Worm (Caenorhabditis elegans) whole organism, mixed stage, embryonic: ENCODE measurements around the gene cyc-2.2.

Source experiments
- ces-1 ChIP-seq: fragments of 150-350 bp; optimal IDR thresholded peaks from 2 replicates; lab custom pipeline; 2014; ENCODE audit warnings: missing biosample characterization, missing genetic modification reagents, missing genetic modification characterization
- elt-1 ChIP-seq: sonication (generic microtip); optimal IDR thresholded peaks from 2 replicates; lab custom pipeline; 2017; ENCODE audit warnings: missing genetic modification characterization, mild to moderate bottlenecking, missing compliant biosample characterization, antibody characterized with exemption, moderate library complexity, borderline replicate concordance; ENCODE audit not compliant: insufficient read depth
- lin-32 ChIP-seq: fragments of 200-800 bp; sonication (Bioruptor generic); optimal IDR thresholded peaks from 2 replicates; lab custom pipeline; 2018; ENCODE audit warnings: mild to moderate bottlenecking, missing genetic modification characterization, missing compliant biosample characterization
- lsy-2 ChIP-seq: fragments of 150-350 bp; optimal IDR thresholded peaks from 2 replicates; lab custom pipeline; 2014; ENCODE audit warnings: missing biosample characterization, missing genetic modification characterization
- nhr-12 ChIP-seq: fragments of 150-350 bp; optimal IDR thresholded peaks from 2 replicates; lab custom pipeline; 2014; ENCODE audit warnings: missing biosample characterization, missing genetic modification characterization
- pha-4 ChIP-seq: fragments of 150-350 bp; optimal IDR thresholded peaks from 2 replicates; lab custom pipeline; 2018; ENCODE audit warnings: missing biosample characterization, missing genetic modification reagents, missing genetic modification characterization
- unc-39 ChIP-seq: fragments of 150-350 bp; optimal IDR thresholded peaks from 2 replicates; lab custom pipeline; 2014; ENCODE audit warnings: missing biosample characterization, missing genetic modification characterization
- unc-62 ChIP-seq: fragments of 150-350 bp; optimal IDR thresholded peaks from 2 replicates; lab custom pipeline; 2014; ENCODE audit warnings: missing biosample characterization, missing genetic modification reagents, missing genetic modification characterization
- zip-8 ChIP-seq: fragments of 150-350 bp; optimal IDR thresholded peaks from 2 replicates; lab custom pipeline; 2014; ENCODE audit warnings: missing biosample characterization, missing genetic modification characterization
- ztf-11 ChIP-seq: fragments of 150-350 bp; optimal IDR thresholded peaks from 2 replicates; lab custom pipeline; 2014; ENCODE audit warnings: missing biosample characterization, missing genetic modification characterization

DNA sequence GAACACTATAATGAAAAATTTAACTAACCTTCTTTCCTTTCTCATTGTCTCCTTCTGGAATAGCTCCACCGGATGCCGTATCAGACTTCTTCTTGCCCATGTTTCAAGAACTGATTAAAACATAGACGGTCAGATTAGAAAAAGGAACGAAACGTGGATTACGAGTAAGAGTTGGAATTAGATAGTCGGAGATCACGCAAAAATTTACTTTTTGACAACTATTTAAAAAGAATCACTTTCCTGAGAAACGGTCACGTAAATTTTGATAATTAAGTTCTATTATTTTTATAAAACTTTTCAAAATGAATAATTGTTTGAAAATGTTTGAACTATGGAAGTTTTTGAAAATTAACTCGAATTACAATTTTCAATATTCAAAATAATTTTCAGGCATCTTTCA lies at the start of gene cyc-2.2:
- TF ChIP-seq ztf-11 (tag; lab: Kevin White, UChicago) = no peak
- TF ChIP-seq nhr-12 (tag; lab: Kevin White, UChicago) = no peak
- TF ChIP-seq unc-39 = no peak
- no peak for TF ChIP-seq elt-1
- no peak for TF ChIP-seq pha-4 (tag; lab: Kevin White, UChicago)
- no peak for TF ChIP-seq lin-32 (GFP tag; lab: Kevin White, UChicago)
- no peak for TF ChIP-seq zip-8 (tag; lab: Kevin White, UChicago)
- TF ChIP-seq lsy-2 (tag; lab: Kevin White, UChicago) = no peak
- no peak for TF ChIP-seq unc-62 (GFP tag; lab: Kevin White, UChicago)
- TF ChIP-seq ces-1 = no peak
